Worm (Caenorhabditis elegans) whole organism, L4 larva: ENCODE measurements around the gene clec-82.

ENCODE experiments used
- F26F4.8 ChIP-seq: fragments of 200-800 bp; sonication (Bioruptor generic); conservative IDR thresholded peaks from 2 replicates; pipeline ENCODE4 v1.3.6; 2022; ENCODE audit warnings: missing genetic modification characterization, missing compliant biosample characterization
- Y5F2A.4 ChIP-seq: fragments of 200-800 bp; sonication (Bioruptor generic); optimal IDR thresholded peaks from 2 replicates; lab custom pipeline; 2018; ENCODE audit warnings: mild to moderate bottlenecking, missing genetic modification characterization, missing compliant biosample characterization
- ZK546.5 ChIP-seq, 2 experiments: sonication (generic microtip); optimal IDR thresholded peaks; 2 replicates each; lab custom pipeline; 2017; ENCODE audit warnings: missing biosample characterization in 2 of 2, missing genetic modification characterization in 2 of 2
- aly-2 ChIP-seq: sonication (generic microtip); optimal IDR thresholded peaks from 2 replicates; lab custom pipeline; 2018; ENCODE audit warnings: missing biosample characterization, missing genetic modification characterization
- arid-1 ChIP-seq: fragments of 200-800 bp; sonication (Bioruptor generic); conservative IDR thresholded peaks from 2 replicates; pipeline ENCODE4 v1.3.6; 2022; ENCODE audit warnings: missing genetic modification reagents, missing genetic modification characterization, missing compliant biosample characterization
- ceh-20 ChIP-seq: fragments of 200-800 bp; sonication (Bioruptor generic); IDR thresholded peaks from 2 replicates; pipeline ENCODE4 v1.3.6; 2022; ENCODE audit warnings: missing genetic modification reagents, missing genetic modification characterization, missing compliant biosample characterization
- ceh-62 ChIP-seq: sonication (generic microtip); optimal IDR thresholded peaks from 2 replicates; lab custom pipeline; 2017; ENCODE audit warnings: missing biosample characterization, missing genetic modification characterization
- ces-1 ChIP-seq: fragments of 150-350 bp; sonication (generic microtip); optimal IDR thresholded peaks from 4 replicates; lab custom pipeline; 2014; ENCODE audit warnings: missing biosample characterization, missing genetic modification reagents, missing genetic modification characterization
- ctbp-1 ChIP-seq: fragments of 200-800 bp; sonication (Bioruptor generic); IDR thresholded peaks from 2 replicates; pipeline ENCODE4 v1.3.6; 2022; ENCODE audit warnings: missing genetic modification reagents, missing genetic modification characterization, missing compliant biosample characterization
- daf-16 ChIP-seq, 3 experiments: sonication (generic microtip); optimal IDR thresholded peaks; 2 replicates each; lab custom pipeline; 2016 to 2017; ENCODE audit warnings: missing genetic modification characterization in 3 of 3, missing genetic modification reagents in 3 of 3, mild to moderate bottlenecking in 2 of 3, missing compliant biosample characterization in 2 of 3, missing biosample characterization in 1 of 3, moderate library complexity in 1 of 3
- dmd-6 ChIP-seq: fragments of 200-800 bp; sonication (Bioruptor generic); IDR thresholded peaks from 2 replicates; pipeline ENCODE4 v1.3.6; 2022; ENCODE audit warnings: missing genetic modification reagents, missing genetic modification characterization, missing compliant biosample characterization
- dmd-8 ChIP-seq: fragments of 200-800 bp; sonication (Bioruptor generic); IDR thresholded peaks from 2 replicates; pipeline ENCODE4 v1.3.6; 2022; ENCODE audit warnings: missing genetic modification characterization, missing compliant biosample characterization
- dmd-9 ChIP-seq: fragments of 200-800 bp; sonication (Bioruptor generic); IDR thresholded peaks from 2 replicates; pipeline ENCODE4 v1.3.6; 2022; ENCODE audit warnings: missing genetic modification reagents, missing genetic modification characterization, missing compliant biosample characterization
- dpl-1 ChIP-seq: fragments of 150-350 bp; optimal IDR thresholded peaks from 2 replicates; lab custom pipeline; 2014; ENCODE audit warnings: missing biosample characterization, missing genetic modification reagents, missing genetic modification characterization
- duxl-1 ChIP-seq: sonication (generic microtip); optimal IDR thresholded peaks from 2 replicates; lab custom pipeline; 2016; ENCODE audit warnings: mild to moderate bottlenecking, missing genetic modification characterization, moderate library complexity, missing compliant biosample characterization; ENCODE audit not compliant: poor library complexity
- dve-1 ChIP-seq: sonication (generic microtip); optimal IDR thresholded peaks from 2 replicates; lab custom pipeline; 2017; ENCODE audit warnings: antibody characterized with exemption, mild to moderate bottlenecking, missing genetic modification characterization, missing compliant biosample characterization; ENCODE audit not compliant: insufficient read depth
- egl-27 ChIP-seq: sonication (generic microtip); optimal IDR thresholded peaks from 3 replicates; lab custom pipeline; 2017; ENCODE audit warnings: missing biosample characterization, missing genetic modification reagents, missing genetic modification characterization
- egl-43 ChIP-seq: fragments of 200-800 bp; sonication (Bioruptor generic); IDR thresholded peaks from 2 replicates; pipeline ENCODE4 v1.3.6; 2022; ENCODE audit warnings: missing genetic modification reagents, missing genetic modification characterization, missing compliant biosample characterization
- fkh-10 ChIP-seq: fragments of 150-350 bp; optimal IDR thresholded peaks from 2 replicates; lab custom pipeline; 2014; ENCODE audit warnings: missing biosample characterization, missing genetic modification reagents, missing genetic modification characterization
- hlh-11 ChIP-seq: fragments of 200-800 bp; sonication (Bioruptor generic); optimal IDR thresholded peaks from 2 replicates; lab custom pipeline; 2018; ENCODE audit warnings: mild to moderate bottlenecking, missing genetic modification characterization, missing compliant biosample characterization
- hlh-30 ChIP-seq: sonication (generic microtip); optimal IDR thresholded peaks from 2 replicates; lab custom pipeline; 2017; ENCODE audit warnings: antibody characterized with exemption, mild to moderate bottlenecking, missing genetic modification characterization, missing compliant biosample characterization; ENCODE audit not compliant: insufficient read depth
- lin-1 ChIP-seq: fragments of 200-800 bp; sonication (Bioruptor generic); IDR thresholded peaks from 2 replicates; pipeline ENCODE4 v1.3.6; 2022; ENCODE audit warnings: missing genetic modification reagents, missing genetic modification characterization, missing compliant biosample characterization
- lin-38 ChIP-seq: fragments of 200-800 bp; sonication (Bioruptor generic); IDR thresholded peaks from 2 replicates; pipeline ENCODE4 v1.3.6; 2022; ENCODE audit warnings: missing genetic modification reagents, missing genetic modification characterization, missing compliant biosample characterization
- lin-39 ChIP-seq: fragments of 150-350 bp; optimal IDR thresholded peaks from 2 replicates; lab custom pipeline; 2014; ENCODE audit warnings: missing biosample characterization, missing genetic modification reagents, missing genetic modification characterization
- madf-5 ChIP-seq, 2 experiments: fragments of 200-800 bp; sonication (Bioruptor generic); IDR thresholded peaks; 2 replicates each; pipeline ENCODE4 v1.3.6; 2022; ENCODE audit warnings: missing compliant biosample characterization in 2 of 2, missing genetic modification characterization in 2 of 2
- mdl-1 ChIP-seq, 2 experiments: fragments of 150-350 bp in 1 of 2; sonication (generic microtip) in 1 of 2; optimal IDR thresholded peaks; 2 replicates each; lab custom pipeline; 2014 to 2017; ENCODE audit warnings: missing biosample characterization in 2 of 2, missing genetic modification characterization in 2 of 2
- mep-1 ChIP-seq: fragments of 150-350 bp; sonication (generic microtip); optimal IDR thresholded peaks from 3 replicates; lab custom pipeline; 2014; ENCODE audit warnings: missing biosample characterization, missing genetic modification characterization
- mes-2 ChIP-seq: sonication (generic microtip); optimal IDR thresholded peaks from 2 replicates; lab custom pipeline; 2016; ENCODE audit warnings: missing genotype, mild to moderate bottlenecking, missing genetic modification characterization, missing compliant biosample characterization; ENCODE audit not compliant: poor library complexity, severe bottlenecking
- nhr-102 ChIP-seq: sonication (generic microtip); optimal IDR thresholded peaks from 2 replicates; lab custom pipeline; 2016; ENCODE audit warnings: mild to moderate bottlenecking, missing genetic modification characterization, moderate library complexity, missing compliant biosample characterization
- nhr-237 ChIP-seq: sonication (generic microtip); optimal IDR thresholded peaks from 2 replicates; lab custom pipeline; 2017; ENCODE audit warnings: missing biosample characterization, missing genetic modification characterization
- nhr-28 ChIP-seq: fragments of 150-350 bp; optimal IDR thresholded peaks from 2 replicates; lab custom pipeline; 2014; ENCODE audit warnings: missing biosample characterization, missing genetic modification characterization
- nhr-48 ChIP-seq: sonication (generic microtip); optimal IDR thresholded peaks from 2 replicates; lab custom pipeline; 2016; ENCODE audit warnings: mild to moderate bottlenecking, missing genetic modification characterization, missing compliant biosample characterization
- nhr-76 ChIP-seq: fragments of 150-350 bp; optimal IDR thresholded peaks from 2 replicates; lab custom pipeline; 2014; ENCODE audit warnings: missing biosample characterization, missing genetic modification characterization
- nhr-77 ChIP-seq: fragments of 150-350 bp; optimal IDR thresholded peaks from 2 replicates; lab custom pipeline; 2014; ENCODE audit warnings: missing biosample characterization, missing genetic modification characterization
- php-3 ChIP-seq: fragments of 200-800 bp; sonication (Bioruptor generic); IDR thresholded peaks from 2 replicates; pipeline ENCODE4 v1.3.6; 2022; ENCODE audit warnings: missing genetic modification reagents, missing genetic modification characterization, missing compliant biosample characterization
- pqm-1 ChIP-seq: sonication (generic microtip); optimal IDR thresholded peaks from 2 replicates; lab custom pipeline; 2017; ENCODE audit warnings: missing biosample characterization, missing genetic modification characterization
- set-16 ChIP-seq: fragments of 200-800 bp; sonication (Bioruptor generic); IDR thresholded peaks from 2 replicates; pipeline ENCODE4 v1.3.6; 2022; ENCODE audit warnings: missing genetic modification reagents, missing genetic modification characterization, missing compliant biosample characterization
- tag-97 ChIP-seq: fragments of 200-800 bp; sonication (Bioruptor generic); IDR thresholded peaks from 2 replicates; pipeline ENCODE4 v1.3.6; 2022; ENCODE audit warnings: missing genetic modification characterization, missing compliant biosample characterization
- tra-1 ChIP-seq: fragments of 200-800 bp; sonication (Bioruptor generic); IDR thresholded peaks from 2 replicates; pipeline ENCODE4 v1.3.6; 2022; ENCODE audit warnings: missing genetic modification reagents, missing genetic modification characterization, missing compliant biosample characterization

Gene clec-82

DNA sequence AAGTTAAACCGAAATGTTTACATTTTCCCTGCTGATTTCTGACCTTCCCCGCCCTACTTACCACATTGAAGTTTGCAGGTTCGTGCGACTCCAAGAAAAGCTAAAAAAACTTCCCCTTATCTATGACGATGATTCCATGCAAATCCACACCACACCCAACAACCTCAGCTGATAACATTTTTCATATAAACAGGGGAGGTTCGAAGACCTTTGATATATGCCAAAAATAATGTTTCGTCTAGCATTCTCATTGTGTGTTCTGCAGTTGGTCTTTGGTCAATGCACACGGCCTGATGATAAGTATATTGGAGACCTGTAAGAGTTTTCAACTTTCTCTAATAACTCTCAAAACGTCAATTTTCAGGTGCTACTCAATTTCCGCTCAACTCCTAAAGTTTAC is 18.7 kb downstream of the clec-82 start (continued):
- no peak for TF ChIP-seq fkh-10 (GFP tag; lab: Kevin White, UChicago)
- no peak for TF ChIP-seq tag-97 (GFP tag; lab: Robert Waterston, UW)
- TF ChIP-seq lin-1 (GFP tag; lab: Robert Waterston, UW), result no peak
- TF ChIP-seq lin-38 (GFP tag; lab: Robert Waterston, UW), result no peak
- TF ChIP-seq mdl-1 (tag; optimal IDR thresholded peaks at IDR 0.05; lab: Kevin White, UChicago), result no peak
- TF ChIP-seq arid-1 (GFP tag; lab: Robert Waterston, UW), result no peak

DNA sequence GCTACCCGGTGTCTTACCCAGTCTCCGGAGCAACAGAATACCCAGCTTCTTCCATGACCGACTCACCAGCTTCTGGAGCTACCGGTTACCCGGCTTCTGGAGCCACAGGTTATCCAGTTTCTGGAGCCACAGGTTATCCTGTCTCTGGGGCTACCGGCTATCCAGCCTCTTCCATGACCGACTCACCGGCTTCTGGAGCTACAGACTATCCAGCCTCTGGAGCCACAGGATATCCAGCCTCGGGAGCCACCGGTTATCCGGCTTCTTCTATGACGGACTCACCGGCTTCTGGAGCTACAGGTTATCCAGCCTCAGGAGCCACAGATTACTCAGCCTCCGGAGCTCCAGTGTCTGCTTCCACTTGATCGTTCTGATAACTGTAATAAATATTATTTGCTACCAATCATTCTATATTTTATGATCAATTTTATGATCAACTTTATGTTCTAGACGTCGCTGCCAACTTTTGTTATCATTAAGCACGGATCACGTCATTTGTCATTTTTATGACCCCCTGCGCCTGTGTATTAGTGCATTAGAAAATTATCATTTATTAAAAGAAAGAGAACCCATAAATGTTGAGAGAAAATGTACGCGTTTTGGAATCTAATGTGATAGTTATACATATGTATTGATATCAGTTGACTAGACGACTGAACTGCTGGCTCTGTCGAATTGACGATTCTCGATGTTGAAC is 19.7 kb downstream of the clec-82 start:
- no peak for TF ChIP-seq Y5F2A.4 (GFP tag; lab: Kevin White, UChicago)
- no peak for TF ChIP-seq madf-5 (GFP tag; IDR thresholded peaks at IDR 0.05; lab: Robert Waterston, UW)
- peak; percentile 13 for TF ChIP-seq mep-1
- TF ChIP-seq ZK546.5 (tag; optimal IDR thresholded peaks at IDR 0.05; lab: Kevin White, UChicago), result no peak
- peak; percentile 84 for TF ChIP-seq ceh-20 (GFP tag; lab: Robert Waterston, UW)
- TF ChIP-seq nhr-28 (tag; lab: Kevin White, UChicago), result peak; percentile 73
- TF ChIP-seq egl-43 (GFP tag; lab: Robert Waterston, UW), result 0 out of 2 replicates have a peak, but pooled peaks have one; percentile 8
- TF ChIP-seq dmd-6 (GFP tag; lab: Robert Waterston, UW), result peak; percentile 85
- no peak for TF ChIP-seq egl-27
- no peak for TF ChIP-seq lin-39 (tag; lab: Kevin White, UChicago)
- no peak for TF ChIP-seq F26F4.8 (GFP tag; lab: Robert Waterston, UW)
- TF ChIP-seq daf-16 (GFP tag; optimal IDR thresholded peaks at IDR 0.05; lab: Kevin White, UChicago), result peak in 1 of 2 experiments; percentile 39
- peak; percentile 94 for TF ChIP-seq daf-16 (tag; optimal IDR thresholded peaks at IDR 0.05; lab: Kevin White, UChicago)
- TF ChIP-seq hlh-11 (tag; lab: Kevin White, UChicago), result peak; percentile 77
- TF ChIP-seq pqm-1 (tag; lab: Kevin White, UChicago), result peak; percentile 85
- peak; percentile 81 for TF ChIP-seq dve-1 (tag; lab: Kevin White, UChicago)
- TF ChIP-seq dmd-9 (GFP tag; lab: Robert Waterston, UW), result no peak
- peak; percentile 41 for TF ChIP-seq hlh-30 (tag; lab: Kevin White, UChicago)
- TF ChIP-seq nhr-102, result peak; percentile 46
- peak; percentile 84 for TF ChIP-seq set-16 (GFP tag; lab: Robert Waterston, UW)
- no peak for TF ChIP-seq dmd-8 (GFP tag; lab: Robert Waterston, UW)
- no peak for TF ChIP-seq nhr-76 (tag; lab: Kevin White, UChicago)
- TF ChIP-seq tra-1 (GFP tag; lab: Robert Waterston, UW), result peak; percentile 77
- no peak for TF ChIP-seq ceh-62 (tag; lab: Kevin White, UChicago)
- peak; percentile 60 for TF ChIP-seq nhr-48 (tag; lab: Kevin White, UChicago)
- TF ChIP-seq nhr-77, result peak; percentile 32
- peak; percentile 100 for TF ChIP-seq php-3 (GFP tag; lab: Robert Waterston, UW)

DNA sequence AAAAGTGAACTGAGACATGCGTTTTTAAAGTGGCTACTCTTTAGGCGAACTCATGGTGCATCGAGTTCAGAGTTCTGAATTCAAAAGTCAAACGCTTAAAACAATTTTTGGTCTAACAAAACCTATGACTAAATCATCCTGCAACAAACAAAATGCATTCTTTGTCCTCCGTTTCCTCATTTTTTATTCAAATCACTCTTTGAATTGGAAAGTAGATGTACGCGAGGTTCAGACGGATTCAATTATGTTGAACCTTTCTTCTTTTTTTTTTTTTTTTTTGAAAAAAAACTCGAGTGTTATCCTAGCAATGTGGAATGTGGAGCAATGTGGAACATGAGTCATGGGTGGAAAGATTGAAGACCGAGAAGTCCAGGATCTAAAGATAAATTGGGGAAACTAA is 23.3 kb downstream of the clec-82 start:
- TF ChIP-seq ceh-20 (GFP tag; lab: Robert Waterston, UW), result no peak
- TF ChIP-seq fkh-10 (GFP tag; lab: Kevin White, UChicago), result peak; percentile 85
- no peak for TF ChIP-seq aly-2 (tag; lab: Kevin White, UChicago)
- peak; percentile 44 for TF ChIP-seq ces-1 (GFP tag; lab: Kevin White, UChicago)
- no peak for TF ChIP-seq mes-2 (tag; lab: Kevin White, UChicago)
- no peak for TF ChIP-seq dpl-1
- TF ChIP-seq duxl-1 (tag; lab: Kevin White, UChicago), result no peak
- TF ChIP-seq nhr-77, result no peak
- TF ChIP-seq nhr-237 (tag; lab: Kevin White, UChicago), result no peak
- peak; percentile 40; the same call in 1 of the 2 replicates for TF ChIP-seq ctbp-1 (GFP tag; lab: Robert Waterston, UW)
- TF ChIP-seq, all 104 proteins: peak for 3
